Worm (Caenorhabditis elegans) whole organism, L4/young adult: ENCODE measurements around the gene emc-2.

Experiments used
- W03F9.2 ChIP-seq: fragments of 150-350 bp; optimal IDR thresholded peaks from 2 replicates; lab custom pipeline; 2014; ENCODE audit warnings: missing biosample characterization, missing genetic modification characterization
- dao-5 ChIP-seq: sonication (generic microtip); optimal IDR thresholded peaks from 2 replicates; lab custom pipeline; 2016; ENCODE audit warnings: missing genotype, missing genetic modification characterization, moderate library complexity, missing compliant biosample characterization
- him-1 ChIP-seq: sonication (generic microtip); optimal IDR thresholded peaks from 2 replicates; lab custom pipeline; 2016; ENCODE audit warnings: missing genotype, missing genetic modification reagents, missing genetic modification characterization, missing compliant biosample characterization

- no peak for TF ChIP-seq dao-5 (tag; lab: Kevin White, UChicago)
- no peak for TF ChIP-seq him-1
- no peak for TF ChIP-seq W03F9.2
Observed at ce11 chrII:1320987-1321807, 15.3 kb upstream of the emc-2 start, which contains the start of gene vig-1.
